Worm (Caenorhabditis elegans): ENCODE measurements around the gene C42D8.1.

DNA sequence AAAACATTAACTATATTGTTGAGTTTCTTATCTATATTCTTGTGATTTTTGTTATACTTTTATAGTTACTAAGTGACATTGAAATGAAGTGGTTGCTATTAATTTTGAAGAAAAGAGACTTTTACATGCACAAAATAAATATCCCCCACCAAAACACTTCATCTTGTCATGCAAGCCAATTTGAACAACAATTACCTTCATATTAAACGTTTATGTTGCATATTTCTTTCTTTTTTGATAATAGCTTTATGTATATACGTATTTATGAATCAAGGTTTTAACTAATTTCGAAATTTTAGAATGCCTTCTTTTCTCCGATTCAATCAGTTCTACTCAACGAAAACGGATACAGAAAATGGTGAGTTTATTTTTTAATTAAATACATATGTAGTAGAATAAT lies 41.5 kb upstream of the C42D8.1 start, which contains the start of gene clc-7:
- TF ChIP-seq ama-1 (optimal IDR thresholded peaks at IDR 0.05) (no peak), F13C5.2 (tag; optimal IDR thresholded peaks at IDR 0.05) (no peak), hmg-4 (GFP tag; optimal IDR thresholded peaks at IDR 0.05) (no peak), sea-1 (GFP tag; conservative IDR thresholded peaks at IDR 0.05) (no peak), tra-4 (tag; optimal IDR thresholded peaks at IDR 0.05) (no peak), tbx-37 (GFP tag; conservative IDR thresholded peaks at IDR 0.05) (no peak), tbx-11 (GFP tag; IDR thresholded peaks at IDR 0.05) (no peak), hmbx-1 (tag; optimal IDR thresholded peaks at IDR 0.05) (no peak), ceh-13 (GFP tag; optimal IDR thresholded peaks at IDR 0.05) (no peak), pes-1 (GFP tag; IDR thresholded peaks at IDR 0.05) (no peak)
